Fruit fly (Drosophila melanogaster): ENCODE measurements around the gene CG11756.

The CG11756 gene

dm6 chrX:11340719-11341322, 7.1 kb upstream of the CG11756 start (continued):
- TF ChIP-seq fu2 (GFP tag; optimal IDR thresholded peaks at IDR 0.05) (no peak), vfl (GFP tag; optimal IDR thresholded peaks at IDR 0.05) (no peak), CG6813 (GFP tag; optimal IDR thresholded peaks at IDR 0.05) (no peak), Vsx1 (GFP tag; optimal IDR thresholded peaks at IDR 0.05) (no peak), gcm2 (GFP tag; optimal IDR thresholded peaks at IDR 0.05) (no peak), stc (GFP tag; IDR thresholded peaks at IDR 0.05) (no peak), kni (GFP tag; optimal IDR thresholded peaks at IDR 0.05) (peak; percentile 22), CG14050 (GFP tag; IDR thresholded peaks at IDR 0.05) (no peak; the same call in 2 of the 3 replicates), CG15696 (tag; optimal IDR thresholded peaks at IDR 0.05) (no peak), pan (optimal IDR thresholded peaks at IDR 0.05) (no peak), pan (GFP tag; optimal IDR thresholded peaks at IDR 0.05 in 1 of 2, IDR thresholded peaks at IDR 0.05 in 1 of 2) (no peak), CG8765 (GFP tag; IDR thresholded peaks at IDR 0.05) (no peak), CG13296 (GFP tag; optimal IDR thresholded peaks at IDR 0.05) (no peak), E2f2 (GFP tag; IDR thresholded peaks at IDR 0.05) (no peak), zfh1 (GFP tag; IDR thresholded peaks at IDR 0.05) (0 out of 3 replicates have a peak, but pooled peaks have one; percentile 27), CG18476 (GFP tag; optimal IDR thresholded peaks at IDR 0.05) (no peak), fru (optimal IDR thresholded peaks at IDR 0.05) (no peak), nerfin-2 (GFP tag; IDR thresholded peaks at IDR 0.05; ENCODE audit: partially characterized antibody) (no peak), Chrac-16 (GFP tag; optimal IDR thresholded peaks at IDR 0.05) (peak; percentile 9), bab2 (GFP tag; optimal IDR thresholded peaks at IDR 0.05) (peak; percentile 6), CG11398 (GFP tag; optimal IDR thresholded peaks at IDR 0.05) (no peak), CG4707 (GFP tag; optimal IDR thresholded peaks at IDR 0.05) (no peak), CG1792 (GFP tag; optimal IDR thresholded peaks at IDR 0.05) (no peak), Drgx (GFP tag; IDR thresholded peaks at IDR 0.05) (no peak), crp (GFP tag; optimal IDR thresholded peaks at IDR 0.05) (no peak), CG4282 (GFP tag; optimal IDR thresholded peaks at IDR 0.05) (no peak), CG33557 (GFP tag; optimal IDR thresholded peaks at IDR 0.05) (no peak), Hey (tag; optimal IDR thresholded peaks at IDR 0.05) (no peak), pnt (GFP tag; optimal IDR thresholded peaks at IDR 0.05) (peak; percentile 12), CG12769 (tag; optimal IDR thresholded peaks at IDR 0.05) (peak; percentile 61), MESR4 (GFP tag; optimal IDR thresholded peaks at IDR 0.05) (no peak), zfh2 (GFP tag; optimal IDR thresholded peaks at IDR 0.05) (no peak), pros (GFP tag; optimal IDR thresholded peaks at IDR 0.05) (peak; percentile 7), Sox100B (GFP tag; optimal IDR thresholded peaks at IDR 0.05) (no peak), stwl (tag; optimal IDR thresholded peaks at IDR 0.05) (no peak), Poxn (GFP tag; IDR thresholded peaks at IDR 0.05) (no peak), Neu2 (GFP tag; optimal IDR thresholded peaks at IDR 0.05; ENCODE audit: borderline replicate concordance) (no peak), CoRest (tag; optimal IDR thresholded peaks at IDR 0.05) (no peak), CG15269 (tag; optimal IDR thresholded peaks at IDR 0.05) (no peak), PHDP (tag; optimal IDR thresholded peaks at IDR 0.05) (peak; percentile 9), caup (GFP tag; optimal IDR thresholded peaks at IDR 0.05; ENCODE audit: severe bottlenecking) (no peak), pita (GFP tag; optimal IDR thresholded peaks at IDR 0.05) (no peak), CG12071 (GFP tag; optimal IDR thresholded peaks at IDR 0.05) (no peak), sens-2 (GFP tag; IDR thresholded peaks at IDR 0.05) (0 out of 2 replicates have a peak, but pooled peaks have one; percentile 10), Ravus (GFP tag; IDR thresholded peaks at IDR 0.05) (no peak), grn (GFP tag; optimal IDR thresholded peaks at IDR 0.05) (no peak), CG9437 (GFP tag; optimal IDR thresholded peaks at IDR 0.05) (peak; percentile 14), CG4424 (GFP tag; optimal IDR thresholded peaks at IDR 0.05) (no peak), CG14965 (GFP tag; optimal IDR thresholded peaks at IDR 0.05; ENCODE audit: borderline replicate concordance) (no peak), so (GFP tag; IDR thresholded peaks at IDR 0.05) (no peak)
